Worm (Caenorhabditis elegans) whole organism, L4 larva: ENCODE data around the gene cal-2.

Source experiments
- nhr-237 ChIP-seq: sonication (generic microtip); optimal IDR thresholded peaks from 2 replicates; lab custom pipeline; 2017; ENCODE audit warnings: missing biosample characterization, missing genetic modification characterization
- skn-1 ChIP-seq: fragments of 150-350 bp; optimal IDR thresholded peaks from 2 replicates; lab custom pipeline; 2014; ENCODE audit warnings: missing biosample characterization, missing genetic modification characterization

ce11 chrII:8917339-8917738, 43.2 kb upstream of the cal-2 start:
- TF ChIP-seq nhr-237 (tag; lab: Kevin White, UChicago) (no peak), skn-1 (tag; lab: Kevin White, UChicago) (no peak)
